Fruit fly (Drosophila melanogaster) whole organism, embryonic: ENCODE data around the gene CG10700.

Experiments used
- Atf3 ChIP-seq: fragments of 200-800 bp; sonication (Bioruptor generic); optimal IDR thresholded peaks from 3 replicates; lab custom pipeline; 2016; ENCODE audit warnings: missing biosample characterization, missing genetic modification characterization
- C15 ChIP-seq: fragments of 200-800 bp; sonication (Bioruptor generic); IDR thresholded peaks from 3 replicates; pipeline ENCODE4 v1.3.6; 2022; ENCODE audit warnings: missing biosample characterization, missing genetic modification characterization
- CG10147 ChIP-seq: fragments of 200-800 bp; sonication (Bioruptor generic); optimal IDR thresholded peaks from 2 replicates; lab custom pipeline; 2019; ENCODE audit warnings: missing biosample characterization, mild to moderate bottlenecking, missing genetic modification characterization, moderate library complexity
- CG10366 ChIP-seq: fragments of 200-800 bp; sonication (Bioruptor generic); IDR thresholded peaks from 2 replicates; pipeline ENCODE4 v1.3.6; 2022; ENCODE audit warnings: missing biosample characterization, missing genetic modification characterization
- CG11504 ChIP-seq: fragments of 200-800 bp; sonication (Bioruptor generic); optimal IDR thresholded peaks from 3 replicates; lab custom pipeline; 2019; ENCODE audit warnings: missing biosample characterization, mild to moderate bottlenecking, missing genetic modification characterization, moderate library complexity
- CG12219 ChIP-seq: fragments of 200-800 bp; sonication (Bioruptor generic); optimal IDR thresholded peaks from 3 replicates; lab custom pipeline; 2018; ENCODE audit warnings: missing biosample characterization, mild to moderate bottlenecking, missing genetic modification characterization
- CG12744 ChIP-seq: fragments of 200-800 bp; sonication (Bioruptor generic); optimal IDR thresholded peaks from 2 replicates; lab custom pipeline; 2016; ENCODE audit warnings: missing biosample characterization, missing genetic modification characterization
- CG15011 ChIP-seq: fragments of 200-800 bp; sonication (Bioruptor generic); optimal IDR thresholded peaks from 3 replicates; lab custom pipeline; 2018; ENCODE audit warnings: missing biosample characterization, mild to moderate bottlenecking, missing genetic modification characterization
- CG15073 ChIP-seq: fragments of 200-800 bp; sonication (Bioruptor generic); optimal IDR thresholded peaks from 2 replicates; lab custom pipeline; 2016; ENCODE audit warnings: missing biosample characterization, missing genetic modification characterization
- CG1603 ChIP-seq: fragments of 200-800 bp; sonication (Bioruptor generic); optimal IDR thresholded peaks from 2 replicates; lab custom pipeline; 2019; ENCODE audit warnings: missing biosample characterization, mild to moderate bottlenecking, missing genetic modification characterization, moderate library complexity
- CG42726 ChIP-seq: fragments of 200-800 bp; sonication (Bioruptor generic); IDR thresholded peaks from 2 replicates; pipeline ENCODE4 v1.3.6; 2022; ENCODE audit warnings: missing biosample characterization, missing genetic modification characterization; ENCODE audit not compliant: partially characterized antibody
- CG43689 ChIP-seq: fragments of 200-800 bp; sonication (Bioruptor generic); IDR thresholded peaks from 2 replicates; pipeline ENCODE4 v1.3.6; 2022; ENCODE audit warnings: missing biosample characterization, missing genetic modification characterization
- CG4707 ChIP-seq: fragments of 200-800 bp; sonication (Bioruptor generic); optimal IDR thresholded peaks from 2 replicates; lab custom pipeline; 2018; ENCODE audit warnings: missing biosample characterization, mild to moderate bottlenecking, missing genetic modification characterization, moderate library complexity
- CG4854 ChIP-seq: fragments of 200-800 bp; sonication (Bioruptor generic); optimal IDR thresholded peaks from 2 replicates; lab custom pipeline; 2016; ENCODE audit warnings: missing biosample characterization, missing genetic modification characterization, inconsistent platforms
- CG6813 ChIP-seq: fragments of 200-800 bp; sonication (Bioruptor generic); optimal IDR thresholded peaks from 2 replicates; lab custom pipeline; 2017; ENCODE audit warnings: missing biosample characterization, missing genetic modification characterization, mild to moderate bottlenecking, moderate library complexity, missing genetic modification reagents
- CTCF ChIP-seq: fragments of 200-800 bp; sonication (Bioruptor generic); optimal IDR thresholded peaks from 2 replicates; lab custom pipeline; 2017; ENCODE audit warnings: missing biosample characterization, mild to moderate bottlenecking, missing genetic modification characterization, moderate library complexity
- D ChIP-seq, 2 experiments: fragments of 200-800 bp in 1 of 2; fragments of >200 bp in 1 of 2; sonication (Bioruptor generic) in 1 of 2; optimal IDR thresholded peaks; 2 replicates in 1 of 2; 3 replicates in 1 of 2; lab custom pipeline; 2017; ENCODE audit warnings: mild to moderate bottlenecking in 1 of 2, missing biosample characterization in 1 of 2, missing genetic modification characterization in 1 of 2, missing genetic modification reagents in 1 of 2
- Doc3 ChIP-seq: fragments of 200-800 bp; sonication (Bioruptor generic); IDR thresholded peaks from 3 replicates; pipeline ENCODE4 v1.3.6; 2022; ENCODE audit warnings: missing biosample characterization, missing genetic modification characterization; ENCODE audit not compliant: partially characterized antibody
- H15 ChIP-seq: fragments of 200-800 bp; sonication (Bioruptor generic); IDR thresholded peaks from 3 replicates; pipeline ENCODE4 v1.3.6; 2022; ENCODE audit warnings: missing biosample characterization, missing genetic modification characterization
- HLH54F ChIP-seq: fragments of 200-800 bp; sonication (Bioruptor generic); optimal IDR thresholded peaks from 3 replicates; lab custom pipeline; 2016; ENCODE audit warnings: missing biosample characterization, missing genetic modification characterization
- Lpt ChIP-seq: fragments of >200 bp; optimal IDR thresholded peaks from 2 replicates; lab custom pipeline; 2018; ENCODE audit warnings: missing biosample characterization, missing genetic modification characterization
- MBD-R2 ChIP-seq: fragments of 200-800 bp; sonication (Bioruptor generic); IDR thresholded peaks from 2 replicates; pipeline ENCODE4 v1.3.6; 2022; ENCODE audit warnings: missing biosample characterization, missing genetic modification characterization
- Med ChIP-seq: fragments of 200-800 bp; sonication (Bioruptor generic); peaks from one replicate; lab custom pipeline; 2016; ENCODE audit warnings: missing biosample characterization, missing genetic modification characterization, mild to moderate bottlenecking, inconsistent platforms, moderate library complexity
- Mrtf ChIP-seq: fragments of 200-800 bp; sonication (Bioruptor generic); IDR thresholded peaks from 3 replicates; pipeline ENCODE4 v1.3.6; 2022; ENCODE audit warnings: missing biosample characterization, missing genetic modification characterization
- Nf-YC ChIP-seq: fragments of 200-800 bp; optimal IDR thresholded peaks from 3 replicates; lab custom pipeline; 2019; ENCODE audit warnings: missing biosample characterization, mild to moderate bottlenecking, missing genetic modification characterization, moderate library complexity
- Oli ChIP-seq: fragments of 200-800 bp; sonication (Bioruptor generic); optimal IDR thresholded peaks from 2 replicates; lab custom pipeline; 2018; ENCODE audit warnings: missing biosample characterization, mild to moderate bottlenecking, missing genetic modification characterization, moderate library complexity
- Pdp1 ChIP-seq, 2 experiments: fragments of 200-800 bp; sonication (Bioruptor generic); optimal IDR thresholded peaks; 3 replicates each; lab custom pipeline; 2016; ENCODE audit warnings: missing biosample characterization in 2 of 2, missing genetic modification characterization in 2 of 2, mild to moderate bottlenecking in 1 of 2, moderate library complexity in 1 of 2
- Rx ChIP-seq: fragments of 200-800 bp; sonication (Bioruptor generic); IDR thresholded peaks from 2 replicates; pipeline ENCODE4 v1.3.6; 2022; ENCODE audit warnings: missing biosample characterization, missing genetic modification characterization
- bbx ChIP-seq: fragments of 200-800 bp; sonication (Bioruptor generic); IDR thresholded peaks from 2 replicates; pipeline ENCODE4 v1.3.6; 2022; ENCODE audit warnings: missing biosample characterization, missing genetic modification characterization; ENCODE audit not compliant: partially characterized antibody
- bowl ChIP-seq: fragments of 200-800 bp; sonication (Bioruptor generic); IDR thresholded peaks from 2 replicates; pipeline ENCODE4 v1.3.6; 2022; ENCODE audit warnings: missing biosample characterization, missing genetic modification characterization
- caup ChIP-seq: fragments of 200-800 bp; sonication (Bioruptor generic); optimal IDR thresholded peaks from 3 replicates; lab custom pipeline; 2017; ENCODE audit warnings: missing biosample characterization, mild to moderate bottlenecking, missing genetic modification characterization, moderate library complexity; ENCODE audit not compliant: severe bottlenecking
- cg ChIP-seq: fragments of 200-800 bp; sonication (Bioruptor generic); optimal IDR thresholded peaks from 3 replicates; lab custom pipeline; 2019; ENCODE audit warnings: missing biosample characterization, mild to moderate bottlenecking, missing genetic modification characterization, moderate library complexity
- ci ChIP-seq: fragments of 200-800 bp; sonication (Bioruptor generic); IDR thresholded peaks from 3 replicates; pipeline ENCODE4 v1.3.6; 2022; ENCODE audit warnings: missing biosample characterization, missing genetic modification characterization
- eve ChIP-seq, 2 experiments: fragments of >200 bp; optimal IDR thresholded peaks; 2 replicates each; lab custom pipeline; 2017; ENCODE audit warnings: missing biosample characterization in 2 of 2, missing genetic modification characterization in 2 of 2
- gcm ChIP-seq: fragments of 200-800 bp; sonication (Bioruptor generic); optimal IDR thresholded peaks from 2 replicates; lab custom pipeline; 2019; ENCODE audit warnings: missing biosample characterization, mild to moderate bottlenecking, missing genetic modification characterization, moderate library complexity
- grau ChIP-seq: fragments of 200-800 bp; optimal IDR thresholded peaks from 3 replicates; lab custom pipeline; 2019; ENCODE audit warnings: missing biosample characterization, mild to moderate bottlenecking, missing genetic modification characterization, moderate library complexity
- h ChIP-seq: fragments of >200 bp; optimal IDR thresholded peaks from 2 replicates; lab custom pipeline; 2017
- hb ChIP-seq: fragments of 200-800 bp; sonication (Bioruptor generic); IDR thresholded peaks from 3 replicates; pipeline ENCODE4 v1.3.6; 2022; ENCODE audit warnings: missing biosample characterization, missing genetic modification characterization; ENCODE audit not compliant: partially characterized antibody
- hbn ChIP-seq: fragments of 200-800 bp; sonication (Bioruptor generic); IDR thresholded peaks from 2 replicates; pipeline ENCODE4 v1.3.6; 2022; ENCODE audit warnings: missing biosample characterization, missing genetic modification characterization; ENCODE audit not compliant: partially characterized antibody
- lmd ChIP-seq: fragments of 200-800 bp; sonication (Bioruptor generic); IDR thresholded peaks from 2 replicates; pipeline ENCODE4 v1.3.6; 2022; ENCODE audit warnings: missing biosample characterization, missing genetic modification characterization
- lov ChIP-seq, 2 experiments: fragments of 200-800 bp in 1 of 2; fragments of >200 bp in 1 of 2; sonication (Bioruptor generic) in 1 of 2; IDR thresholded peaks in 1 of 2; optimal IDR thresholded peaks in 1 of 2; 2 replicates in 1 of 2; 3 replicates in 1 of 2; pipeline versions ENCODE4 v1.3.6 to Lab custom; 2017 to 2022; ENCODE audit warnings: missing biosample characterization in 1 of 2, missing genetic modification characterization in 1 of 2
- nmo ChIP-seq: fragments of 200-800 bp; sonication (Bioruptor generic); optimal IDR thresholded peaks from 2 replicates; lab custom pipeline; 2018; ENCODE audit warnings: missing biosample characterization, mild to moderate bottlenecking, missing genetic modification characterization, moderate library complexity
- oc ChIP-seq: fragments of 200-800 bp; sonication (Bioruptor generic); optimal IDR thresholded peaks from 2 replicates; lab custom pipeline; 2018; ENCODE audit warnings: missing biosample characterization, mild to moderate bottlenecking, missing genetic modification characterization, moderate library complexity
- pb ChIP-seq: fragments of 200-800 bp; sonication (Bioruptor generic); optimal IDR thresholded peaks from 3 replicates; lab custom pipeline; 2016; ENCODE audit warnings: missing biosample characterization, missing genetic modification characterization
- pros ChIP-seq: fragments of 200-800 bp; sonication (Bioruptor generic); optimal IDR thresholded peaks from 3 replicates; lab custom pipeline; 2019; ENCODE audit warnings: missing biosample characterization, mild to moderate bottlenecking, missing genetic modification characterization, moderate library complexity
- salm ChIP-seq: fragments of 200-800 bp; sonication (Bioruptor generic); optimal IDR thresholded peaks from 2 replicates; lab custom pipeline; 2018; ENCODE audit warnings: missing biosample characterization, mild to moderate bottlenecking, missing genetic modification characterization
- sd ChIP-seq: fragments of 200-800 bp; sonication (Bioruptor generic); optimal IDR thresholded peaks from 3 replicates; lab custom pipeline; 2018; ENCODE audit warnings: missing biosample characterization, mild to moderate bottlenecking, missing genetic modification characterization, moderate library complexity
- stwl ChIP-seq: fragments of 200-800 bp; sonication (Bioruptor generic); optimal IDR thresholded peaks from 3 replicates; lab custom pipeline; 2018; ENCODE audit warnings: missing biosample characterization, mild to moderate bottlenecking, missing genetic modification characterization, moderate library complexity
- sug ChIP-seq: fragments of 200-800 bp; optimal IDR thresholded peaks from 2 replicates; lab custom pipeline; 2019; ENCODE audit warnings: missing biosample characterization, mild to moderate bottlenecking, missing genetic modification characterization, moderate library complexity
- unpg ChIP-seq: fragments of 200-800 bp; sonication (Bioruptor generic); optimal IDR thresholded peaks from 3 replicates; lab custom pipeline; 2018; ENCODE audit warnings: missing biosample characterization, mild to moderate bottlenecking, missing genetic modification characterization, moderate library complexity

CG10700 gene

dm6 chr2L:19079742-19080141 is 914 bp upstream of the CG10700 start:
- no peak for TF ChIP-seq caup (GFP tag; lab: Kevin White, UChicago)
- peak; percentile 35 for TF ChIP-seq cg (GFP tag; lab: Kevin White, UChicago)
- peak; percentile 41; the same call in 1 of the 2 replicates for TF ChIP-seq CG43689 (GFP tag; lab: Robert Waterston, UW)
- TF ChIP-seq unpg (GFP tag; lab: Kevin White, UChicago), result peak; percentile 10
- TF ChIP-seq h, result no peak
- TF ChIP-seq grau (tag; lab: Kevin White, UChicago), result no peak
- TF ChIP-seq Nf-YC (tag; lab: Kevin White, UChicago), result no peak
- TF ChIP-seq Oli (tag; lab: Kevin White, UChicago), result no peak
- TF ChIP-seq CG10147 (GFP tag; lab: Kevin White, UChicago), result no peak
- TF ChIP-seq sug (tag; lab: Kevin White, UChicago), result no peak
- no peak for TF ChIP-seq nmo (GFP tag; lab: Kevin White, UChicago)
- no peak for TF ChIP-seq D (optimal IDR thresholded peaks at IDR 0.05; lab: Kevin White, UChicago)
- no peak for TF ChIP-seq D (GFP tag; optimal IDR thresholded peaks at IDR 0.05; lab: Kevin White, UChicago)
- no peak for TF ChIP-seq hb (GFP tag; lab: Robert Waterston, UW)
- peak; percentile 61 for TF ChIP-seq Med (GFP tag; lab: Kevin White, UChicago)
- TF ChIP-seq Doc3 (GFP tag; lab: Robert Waterston, UW), result 0 out of 3 replicates have a peak, but pooled peaks have one; percentile 24
- TF ChIP-seq CG10366, result no peak
- no peak for TF ChIP-seq C15 (GFP tag; lab: Robert Waterston, UW)
- TF ChIP-seq H15 (GFP tag; lab: Robert Waterston, UW), result no peak
- TF ChIP-seq CTCF, result no peak
- TF ChIP-seq CG4707 (GFP tag; lab: Kevin White, UChicago), result no peak
- TF ChIP-seq Atf3, result no peak
- TF ChIP-seq bbx (GFP tag; lab: Robert Waterston, UW), result no peak
- no peak for TF ChIP-seq Mrtf (GFP tag; lab: Robert Waterston, UW)
- no peak for TF ChIP-seq Lpt
- no peak for TF ChIP-seq oc
- TF ChIP-seq CG11504 (tag; lab: Kevin White, UChicago), result peak; percentile 99
- peak; percentile 33 for TF ChIP-seq CG1603 (tag; lab: Kevin White, UChicago)
- TF ChIP-seq CG12219 (GFP tag; lab: Kevin White, UChicago), result peak; percentile 25
- TF ChIP-seq gcm (GFP tag; lab: Kevin White, UChicago), result no peak
- no peak for TF ChIP-seq pb (GFP tag; lab: Kevin White, UChicago)
- no peak for TF ChIP-seq HLH54F (GFP tag; lab: Kevin White, UChicago)
- no peak for TF ChIP-seq CG6813
- TF ChIP-seq lmd (GFP tag; lab: Robert Waterston, UW), result no peak
- no peak for TF ChIP-seq pros
- TF ChIP-seq lov (optimal IDR thresholded peaks at IDR 0.05; lab: Kevin White, UChicago), result no peak
- TF ChIP-seq lov (GFP tag; IDR thresholded peaks at IDR 0.05; lab: Robert Waterston, UW), result 0 out of 3 replicates have a peak, but pooled peaks have one; percentile 47
- TF ChIP-seq CG15073 (GFP tag; lab: Kevin White, UChicago), result no peak
- no peak for TF ChIP-seq CG4854 (GFP tag; lab: Kevin White, UChicago)
- TF ChIP-seq Rx (GFP tag; lab: Robert Waterston, UW), result no peak
- TF ChIP-seq ci, result peak; percentile 88
- no peak for TF ChIP-seq hbn (GFP tag; lab: Robert Waterston, UW)
- no peak for TF ChIP-seq sd (tag; lab: Kevin White, UChicago)
- no peak for TF ChIP-seq CG42726 (GFP tag; lab: Robert Waterston, UW)
- TF ChIP-seq CG15011 (GFP tag; lab: Kevin White, UChicago), result no peak
- TF ChIP-seq MBD-R2 (GFP tag; lab: Robert Waterston, UW), result 0 out of 2 replicates have a peak, but pooled peaks have one; percentile 21
- TF ChIP-seq Pdp1 (GFP tag; optimal IDR thresholded peaks at IDR 0.05; lab: Kevin White, UChicago), result no peak
- TF ChIP-seq CG12744, result no peak
- no peak for TF ChIP-seq salm (tag; lab: Kevin White, UChicago)
- TF ChIP-seq bowl (GFP tag; lab: Robert Waterston, UW), result peak; percentile 18; the same call in 1 of the 2 replicates
- no peak for TF ChIP-seq eve (GFP tag; optimal IDR thresholded peaks at IDR 0.05; lab: Kevin White, UChicago)
- TF ChIP-seq stwl (tag; lab: Kevin White, UChicago), result peak; percentile 65
